Fruit fly (Drosophila melanogaster) whole organism, pupa: ENCODE results near the gene CG42541.
"Not testable (repeated sequence)": the region's sequence is repeated elsewhere in the genome, so short reads cannot be mapped to it uniquely, and the experiment has no call there.

ENCODE experiments used
- CG10348 ChIP-seq: fragments of 200-800 bp; sonication (Bioruptor generic); IDR thresholded peaks from 2 replicates; pipeline ENCODE4 v1.3.6; 2022; ENCODE audit warnings: missing biosample characterization, missing genetic modification characterization
- CG12605 ChIP-seq: fragments of 200-800 bp; sonication (Bioruptor generic); IDR thresholded peaks from 2 replicates; pipeline ENCODE4 v1.3.6; 2022; ENCODE audit warnings: missing biosample characterization, missing genetic modification characterization
- CG14655 ChIP-seq: fragments of 200-800 bp; sonication (Bioruptor generic); optimal IDR thresholded peaks from 3 replicates; lab custom pipeline; 2017; ENCODE audit warnings: mild to moderate bottlenecking, missing biosample characterization, missing genetic modification reagents, missing genetic modification characterization
- CG17806 ChIP-seq: fragments of 200-800 bp; sonication (Bioruptor generic); optimal IDR thresholded peaks from 2 replicates; lab custom pipeline; 2018; ENCODE audit warnings: missing biosample characterization, mild to moderate bottlenecking, missing genetic modification characterization, moderate library complexity
- CG34367 ChIP-seq: fragments of 200-800 bp; sonication (Bioruptor generic); optimal IDR thresholded peaks from 2 replicates; lab custom pipeline; 2018; ENCODE audit warnings: missing biosample characterization, mild to moderate bottlenecking, missing genetic modification characterization
- CG4496 ChIP-seq: fragments of 200-800 bp; sonication (Bioruptor generic); IDR thresholded peaks from 3 replicates; pipeline ENCODE4 v1.3.6; 2022; ENCODE audit warnings: missing biosample characterization, missing genetic modification characterization
- CG8301 ChIP-seq: fragments of 200-800 bp; sonication (Bioruptor generic); optimal IDR thresholded peaks from 2 replicates; lab custom pipeline; 2018; ENCODE audit warnings: missing biosample characterization, mild to moderate bottlenecking, missing genetic modification characterization
- D1 ChIP-seq: fragments of 200-800 bp; sonication (Bioruptor generic); optimal IDR thresholded peaks from 2 replicates; lab custom pipeline; 2018; ENCODE audit warnings: missing biosample characterization, mild to moderate bottlenecking, missing genetic modification characterization, moderate library complexity
- EcR ChIP-seq: fragments of 200-800 bp; sonication (Bioruptor generic); optimal IDR thresholded peaks from 3 replicates; lab custom pipeline; 2019; ENCODE audit warnings: missing biosample characterization, missing genetic modification characterization, mild to moderate bottlenecking, moderate library complexity, missing genetic modification reagents
- gl ChIP-seq: fragments of 200-800 bp; sonication (Bioruptor generic); optimal IDR thresholded peaks from 2 replicates; lab custom pipeline; 2018; ENCODE audit warnings: missing biosample characterization, mild to moderate bottlenecking, missing genetic modification characterization
- rn ChIP-seq: fragments of 200-800 bp; sonication (Bioruptor generic); IDR thresholded peaks from 2 replicates; pipeline ENCODE4 v1.3.6; 2022; ENCODE audit warnings: missing biosample characterization, missing genetic modification characterization

DNA sequence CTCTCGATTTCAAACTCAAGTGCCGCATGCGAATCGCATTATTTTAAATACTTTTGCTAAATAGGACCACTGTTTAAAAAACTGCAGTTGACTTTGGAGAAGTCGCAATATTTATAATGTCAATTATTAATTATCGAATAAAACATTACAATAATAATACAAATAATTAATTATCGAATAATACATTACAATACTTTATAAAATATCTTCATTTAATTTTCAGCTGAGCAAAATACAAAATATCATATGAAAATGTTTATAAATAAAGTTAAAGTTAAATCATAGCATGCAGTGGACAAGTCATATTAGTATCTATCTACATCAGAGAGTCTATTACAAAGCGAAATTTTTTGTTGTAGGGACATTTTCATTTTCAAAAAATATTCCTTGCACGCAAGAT, 10.2 kb upstream of the CG42541 start, which contains the start of gene Gem4b:
- not testable (repeated sequence) for TF ChIP-seq gl (tag; lab: Kevin White, UChicago); EcR; CG10348 (GFP tag; lab: Robert Waterston, UW); CG14655 (GFP tag; lab: Kevin White, UChicago); CG17806; CG4496 (GFP tag; lab: Robert Waterston, UW); CG12605 (GFP tag; lab: Robert Waterston, UW); D1 (tag; lab: Kevin White, UChicago); CG8301 (tag; lab: Kevin White, UChicago); CG34367 (tag; lab: Kevin White, UChicago); rn (GFP tag; lab: Robert Waterston, UW)
